Worm (Caenorhabditis elegans) whole organism, mixed stage, embryonic: ENCODE results near the gene dig-1.

Experiments
- M03D4.4 ChIP-seq: sonication (generic microtip); optimal IDR thresholded peaks from 2 replicates; lab custom pipeline; 2017; ENCODE audit warnings: mild to moderate bottlenecking, missing genetic modification characterization, missing compliant biosample characterization
- bed-3 ChIP-seq: fragments of 200-800 bp; sonication (Bioruptor generic); optimal IDR thresholded peaks from 3 replicates; lab custom pipeline; 2018; ENCODE audit warnings: mild to moderate bottlenecking, missing genetic modification characterization, moderate library complexity, missing compliant biosample characterization
- blmp-1 ChIP-seq: fragments of 150-350 bp; optimal IDR thresholded peaks from 2 replicates; lab custom pipeline; 2014; ENCODE audit warnings: missing biosample characterization, missing genetic modification characterization
- ceh-39 ChIP-seq: fragments of 150-350 bp; optimal IDR thresholded peaks from 2 replicates; lab custom pipeline; 2014; ENCODE audit warnings: missing biosample characterization, missing genetic modification characterization
- ceh-43 ChIP-seq: fragments of 200-800 bp; sonication (Bioruptor generic); optimal IDR thresholded peaks from 2 replicates; lab custom pipeline; 2018; ENCODE audit warnings: mild to moderate bottlenecking, missing genetic modification characterization, moderate library complexity, missing compliant biosample characterization
- ces-1 ChIP-seq: fragments of 150-350 bp; optimal IDR thresholded peaks from 2 replicates; lab custom pipeline; 2014; ENCODE audit warnings: missing biosample characterization, missing genetic modification reagents, missing genetic modification characterization
- drap-1 ChIP-seq: fragments of 200-800 bp; sonication (Bioruptor generic); optimal IDR thresholded peaks from 3 replicates; lab custom pipeline; 2018; ENCODE audit warnings: mild to moderate bottlenecking, missing genetic modification characterization, missing compliant biosample characterization
- elt-1 ChIP-seq: sonication (generic microtip); optimal IDR thresholded peaks from 2 replicates; lab custom pipeline; 2017; ENCODE audit warnings: missing genetic modification characterization, mild to moderate bottlenecking, missing compliant biosample characterization, antibody characterized with exemption, moderate library complexity, borderline replicate concordance; ENCODE audit not compliant: insufficient read depth
- elt-3 ChIP-seq: fragments of 150-350 bp; optimal IDR thresholded peaks from 2 replicates; lab custom pipeline; 2014; ENCODE audit warnings: missing biosample characterization, missing genetic modification characterization
- flh-1 ChIP-seq: fragments of 200-800 bp; sonication (Bioruptor generic); optimal IDR thresholded peaks from 2 replicates; lab custom pipeline; 2018; ENCODE audit warnings: mild to moderate bottlenecking, missing genetic modification characterization, moderate library complexity, missing compliant biosample characterization
- ham-2 ChIP-seq: fragments of 200-800 bp; sonication (Bioruptor generic); optimal IDR thresholded peaks from 2 replicates; lab custom pipeline; 2018; ENCODE audit warnings: mild to moderate bottlenecking, missing genetic modification characterization, missing compliant biosample characterization
- hlh-1 ChIP-seq: fragments of 150-350 bp; optimal IDR thresholded peaks from 2 replicates; lab custom pipeline; 2014; ENCODE audit warnings: missing biosample characterization, missing genetic modification reagents, missing genetic modification characterization
- lin-13 ChIP-seq: fragments of 150-350 bp; optimal IDR thresholded peaks from 2 replicates; lab custom pipeline; 2014; ENCODE audit warnings: missing biosample characterization, missing genetic modification characterization
- lin-32 ChIP-seq: fragments of 200-800 bp; sonication (Bioruptor generic); optimal IDR thresholded peaks from 2 replicates; lab custom pipeline; 2018; ENCODE audit warnings: mild to moderate bottlenecking, missing genetic modification characterization, missing compliant biosample characterization
- lsy-2 ChIP-seq: fragments of 150-350 bp; optimal IDR thresholded peaks from 2 replicates; lab custom pipeline; 2014; ENCODE audit warnings: missing biosample characterization, missing genetic modification characterization
- mab-5 ChIP-seq: fragments of 150-350 bp; optimal IDR thresholded peaks from 2 replicates; lab custom pipeline; 2014; ENCODE audit warnings: missing biosample characterization, missing genetic modification characterization
- mep-1 ChIP-seq: fragments of 150-350 bp; optimal IDR thresholded peaks from 2 replicates; lab custom pipeline; 2017; ENCODE audit warnings: missing biosample characterization, missing genetic modification reagents, missing genetic modification characterization, inconsistent platforms
- mls-2 ChIP-seq: sonication (generic microtip); optimal IDR thresholded peaks from 2 replicates; lab custom pipeline; 2016; ENCODE audit warnings: mild to moderate bottlenecking, missing genetic modification characterization, moderate library complexity, missing compliant biosample characterization
- nhr-2 ChIP-seq: fragments of 150-350 bp; optimal IDR thresholded peaks from 2 replicates; lab custom pipeline; 2014; ENCODE audit warnings: missing biosample characterization, missing genetic modification characterization
- nhr-237 ChIP-seq: fragments of 150-350 bp; optimal IDR thresholded peaks from 2 replicates; lab custom pipeline; 2014; ENCODE audit warnings: missing biosample characterization, missing genetic modification characterization
- nhr-28 ChIP-seq: fragments of 150-350 bp; optimal IDR thresholded peaks from 2 replicates; lab custom pipeline; 2014; ENCODE audit warnings: missing biosample characterization, missing genetic modification characterization
- nhr-76 ChIP-seq: sonication (generic microtip); optimal IDR thresholded peaks from 2 replicates; lab custom pipeline; 2017; ENCODE audit warnings: missing biosample characterization, missing genetic modification characterization
- pha-4 ChIP-seq: fragments of 150-350 bp; optimal IDR thresholded peaks from 2 replicates; lab custom pipeline; 2018; ENCODE audit warnings: missing biosample characterization, missing genetic modification reagents, missing genetic modification characterization
- sem-2 ChIP-seq: fragments of 200-800 bp; sonication (Bioruptor generic); optimal IDR thresholded peaks from 2 replicates; lab custom pipeline; 2018; ENCODE audit warnings: mild to moderate bottlenecking, missing genetic modification characterization, missing compliant biosample characterization
- snpc-4 ChIP-seq: fragments of 150-350 bp; optimal IDR thresholded peaks from 2 replicates; lab custom pipeline; 2014; ENCODE audit warnings: missing biosample characterization, missing genetic modification characterization
- sptf-1 ChIP-seq: sonication (generic microtip); optimal IDR thresholded peaks from 2 replicates; lab custom pipeline; 2017; ENCODE audit warnings: mild to moderate bottlenecking, missing genetic modification characterization, moderate library complexity, missing compliant biosample characterization
- tbx-8 ChIP-seq: fragments of 200-800 bp; sonication (Bioruptor generic); optimal IDR thresholded peaks from 2 replicates; lab custom pipeline; 2018; ENCODE audit warnings: mild to moderate bottlenecking, missing genetic modification characterization, moderate library complexity, missing compliant biosample characterization
- unc-120 ChIP-seq: sonication (generic microtip); optimal IDR thresholded peaks from 2 replicates; lab custom pipeline; 2017; ENCODE audit warnings: missing genetic modification characterization, missing compliant biosample characterization; ENCODE audit not compliant: poor library complexity, severe bottlenecking
- unc-39 ChIP-seq: fragments of 150-350 bp; optimal IDR thresholded peaks from 2 replicates; lab custom pipeline; 2014; ENCODE audit warnings: missing biosample characterization, missing genetic modification characterization
- unc-62 ChIP-seq: fragments of 150-350 bp; optimal IDR thresholded peaks from 2 replicates; lab custom pipeline; 2014; ENCODE audit warnings: missing biosample characterization, missing genetic modification reagents, missing genetic modification characterization
- zip-8 ChIP-seq: fragments of 150-350 bp; optimal IDR thresholded peaks from 2 replicates; lab custom pipeline; 2014; ENCODE audit warnings: missing biosample characterization, missing genetic modification characterization
- ztf-11 ChIP-seq: fragments of 150-350 bp; optimal IDR thresholded peaks from 2 replicates; lab custom pipeline; 2014; ENCODE audit warnings: missing biosample characterization, missing genetic modification characterization

Gene dig-1

DNA sequence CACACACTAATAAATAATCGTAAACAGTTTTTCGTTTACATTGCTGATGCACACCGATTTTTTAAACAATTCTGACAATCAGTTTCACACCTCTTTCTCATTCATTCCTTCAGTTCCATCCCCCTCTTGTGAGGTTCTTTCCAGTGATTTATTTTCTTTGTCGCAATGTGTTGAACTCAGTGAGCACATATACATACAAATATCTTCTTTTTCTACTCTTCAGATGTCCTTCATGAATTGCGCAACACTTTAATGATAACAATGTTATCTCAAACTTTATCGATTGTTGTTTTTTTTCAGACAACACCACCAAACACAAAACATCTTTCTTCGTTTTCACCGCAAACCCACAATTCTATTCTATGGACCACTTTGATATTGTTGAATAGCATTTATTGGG is at the start of gene dig-1:
Gene dig-1 (plus strand): TSS at position 301 of the 400 bp plus-strand sequence.
- TF ChIP-seq nhr-28 (tag; lab: Kevin White, UChicago): no peak
- TF ChIP-seq zip-8 (tag; lab: Kevin White, UChicago): peak; percentile 21

DNA sequence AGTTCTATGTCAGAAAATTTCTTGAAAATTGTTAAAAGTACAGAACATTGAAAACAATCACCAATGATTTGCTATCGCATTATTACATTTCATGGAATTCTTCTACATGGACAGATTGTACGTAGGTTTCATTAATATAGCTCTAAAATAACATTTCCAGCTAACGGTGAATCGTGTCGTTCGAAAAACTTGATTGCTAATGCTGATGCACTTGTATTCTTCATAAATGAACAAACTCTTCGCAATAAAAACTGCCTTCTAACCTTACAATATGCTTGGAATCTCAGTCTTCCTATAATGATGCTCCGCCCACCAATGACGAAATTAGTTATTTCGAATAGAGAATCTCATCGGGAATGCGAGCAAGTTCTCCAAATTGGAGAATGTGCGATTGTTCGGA is 40.6 kb upstream of the dig-1 start, which contains the start of gene F37A4.6:
Gene F37A4.6 (plus strand): TSS at position 301 of the 400 bp plus-strand sequence.
- TF ChIP-seq ham-2 (GFP tag; lab: Kevin White, UChicago): no peak
- no peak for TF ChIP-seq elt-1 (tag; lab: Kevin White, UChicago)
- no peak for TF ChIP-seq sem-2 (GFP tag; lab: Kevin White, UChicago)
- no peak for TF ChIP-seq hlh-1 (tag; lab: Kevin White, UChicago)
- TF ChIP-seq lsy-2: no peak
- TF ChIP-seq mep-1: no peak
- no peak for TF ChIP-seq unc-39 (tag; lab: Kevin White, UChicago)
- TF ChIP-seq drap-1 (GFP tag; lab: Kevin White, UChicago): no peak
- TF ChIP-seq M03D4.4: no peak
- no peak for TF ChIP-seq unc-62 (GFP tag; lab: Kevin White, UChicago)
- TF ChIP-seq mab-5 (tag; lab: Kevin White, UChicago): no peak
- TF ChIP-seq pha-4 (tag; lab: Kevin White, UChicago): no peak

DNA sequence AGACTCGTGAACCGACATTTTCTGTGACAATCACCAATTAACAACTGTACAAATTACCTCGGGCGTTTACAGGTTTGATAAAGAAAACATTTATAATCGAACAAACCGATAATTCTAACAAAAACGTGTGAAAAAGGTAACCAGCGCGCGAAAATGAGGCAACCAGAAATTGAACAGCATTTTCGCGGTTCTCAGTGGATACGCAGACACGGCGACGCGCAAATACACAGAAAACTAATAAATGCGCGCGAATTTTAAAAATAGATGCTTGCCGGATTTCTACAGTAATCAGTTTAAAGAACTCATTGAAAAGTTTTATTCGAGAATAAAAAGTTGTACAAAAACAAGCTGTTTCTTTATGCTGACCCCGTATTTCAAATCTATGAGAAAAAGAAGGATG is 36.1 kb upstream of the dig-1 start, which contains the start of gene isw-1:
Gene isw-1 (minus strand): TSS at position 118 of the 400 bp plus-strand sequence.
- TF ChIP-seq bed-3 (GFP tag; lab: Kevin White, UChicago): no peak
- no peak for TF ChIP-seq tbx-8 (GFP tag; lab: Kevin White, UChicago)
- peak; percentile 5 for TF ChIP-seq lin-13
- no peak for TF ChIP-seq flh-1 (GFP tag; lab: Kevin White, UChicago)
- peak; percentile 25 for TF ChIP-seq nhr-237
- no peak for TF ChIP-seq blmp-1 (tag; lab: Kevin White, UChicago)

DNA sequence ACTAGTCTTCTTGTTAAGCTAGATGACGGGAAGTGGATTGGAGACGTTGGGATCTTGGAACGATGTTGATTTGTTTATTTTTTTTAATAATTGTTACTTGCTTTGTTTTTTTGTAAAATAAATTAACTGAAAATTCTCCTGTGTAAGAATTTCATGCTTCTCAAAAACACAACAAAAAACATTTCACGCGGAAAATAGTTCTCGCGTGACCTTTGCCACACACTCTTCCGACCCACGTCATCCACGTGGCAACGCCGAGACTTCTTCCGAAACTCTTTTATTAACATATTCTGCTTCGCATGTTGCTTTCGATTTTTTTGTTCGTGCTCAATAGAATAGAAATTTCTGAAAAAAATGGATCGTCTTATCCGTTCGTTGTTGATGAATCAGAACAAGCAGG is 34.5 kb upstream of the dig-1 start, which contains the start of gene F37A4.5:
Gene F37A4.5 (plus strand): TSS at position 301 of the 400 bp plus-strand sequence.
- TF ChIP-seq drap-1 (GFP tag; lab: Kevin White, UChicago) (no peak), mab-5 (tag; lab: Kevin White, UChicago) (no peak), unc-62 (GFP tag; lab: Kevin White, UChicago) (no peak), sem-2 (GFP tag; lab: Kevin White, UChicago) (no peak), unc-120 (tag; lab: Kevin White, UChicago) (no peak), ceh-43 (GFP tag; lab: Kevin White, UChicago) (no peak), ceh-39 (tag; lab: Kevin White, UChicago) (no peak), ham-2 (GFP tag; lab: Kevin White, UChicago) (no peak), sptf-1 (tag; lab: Kevin White, UChicago) (no peak), blmp-1 (tag; lab: Kevin White, UChicago) (no peak), lin-13 (no peak), mls-2 (no peak), bed-3 (GFP tag; lab: Kevin White, UChicago) (no peak), flh-1 (GFP tag; lab: Kevin White, UChicago) (no peak), lin-32 (GFP tag; lab: Kevin White, UChicago) (no peak), mep-1 (no peak), elt-3 (tag; lab: Kevin White, UChicago) (no peak), nhr-2 (no peak)

DNA sequence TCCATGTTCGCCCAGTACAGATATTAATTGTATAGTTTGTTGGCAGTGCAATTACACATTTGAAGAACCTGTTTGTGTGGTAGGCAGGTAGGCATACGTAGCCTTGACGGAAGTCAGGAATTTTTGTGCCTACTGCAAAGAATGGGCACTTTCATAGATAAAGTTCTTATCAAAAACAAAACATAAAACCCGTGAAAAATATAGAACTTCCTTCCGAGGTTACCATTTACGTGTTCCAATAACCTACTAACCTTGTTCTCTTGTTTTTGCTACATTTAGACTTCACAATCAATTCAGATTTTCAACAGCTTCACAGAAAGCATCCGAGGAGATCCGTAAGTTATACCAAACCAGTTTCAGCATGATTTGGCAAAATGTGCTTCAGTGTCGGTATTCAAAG is 32.8 kb upstream of the dig-1 start, which contains the start of gene F37A4.4:
Gene F37A4.4 (plus strand): TSS at position 301 of the 400 bp plus-strand sequence.
- no peak for TF ChIP-seq flh-1 (GFP tag; lab: Kevin White, UChicago)
- TF ChIP-seq lsy-2: no peak
- no peak for TF ChIP-seq snpc-4 (tag; lab: Kevin White, UChicago)
- TF ChIP-seq blmp-1 (tag; lab: Kevin White, UChicago): no peak
- TF ChIP-seq pha-4 (tag; lab: Kevin White, UChicago): no peak
- TF ChIP-seq elt-3 (tag; lab: Kevin White, UChicago): no peak
- TF ChIP-seq sptf-1 (tag; lab: Kevin White, UChicago): no peak
- no peak for TF ChIP-seq mls-2
- TF ChIP-seq nhr-76 (tag; lab: Kevin White, UChicago): no peak
- TF ChIP-seq unc-39 (tag; lab: Kevin White, UChicago): no peak
- no peak for TF ChIP-seq lin-32 (GFP tag; lab: Kevin White, UChicago)
- no peak for TF ChIP-seq mab-5 (tag; lab: Kevin White, UChicago)
- no peak for TF ChIP-seq ztf-11
- no peak for TF ChIP-seq hlh-1 (tag; lab: Kevin White, UChicago)
- TF ChIP-seq zip-8 (tag; lab: Kevin White, UChicago): no peak
- TF ChIP-seq ces-1 (GFP tag; lab: Kevin White, UChicago): no peak
- no peak for TF ChIP-seq drap-1 (GFP tag; lab: Kevin White, UChicago)
- TF ChIP-seq nhr-237: no peak
